Worm (Caenorhabditis elegans) whole organism, dauer: ENCODE data around the gene D1014.7.

Source experiments
- unc-62 ChIP-seq: sonication (generic microtip); optimal IDR thresholded peaks from 2 replicates; lab custom pipeline; 2017; ENCODE audit warnings: missing biosample characterization, missing genetic modification reagents, missing genetic modification characterization

The D1014.7 gene

DNA sequence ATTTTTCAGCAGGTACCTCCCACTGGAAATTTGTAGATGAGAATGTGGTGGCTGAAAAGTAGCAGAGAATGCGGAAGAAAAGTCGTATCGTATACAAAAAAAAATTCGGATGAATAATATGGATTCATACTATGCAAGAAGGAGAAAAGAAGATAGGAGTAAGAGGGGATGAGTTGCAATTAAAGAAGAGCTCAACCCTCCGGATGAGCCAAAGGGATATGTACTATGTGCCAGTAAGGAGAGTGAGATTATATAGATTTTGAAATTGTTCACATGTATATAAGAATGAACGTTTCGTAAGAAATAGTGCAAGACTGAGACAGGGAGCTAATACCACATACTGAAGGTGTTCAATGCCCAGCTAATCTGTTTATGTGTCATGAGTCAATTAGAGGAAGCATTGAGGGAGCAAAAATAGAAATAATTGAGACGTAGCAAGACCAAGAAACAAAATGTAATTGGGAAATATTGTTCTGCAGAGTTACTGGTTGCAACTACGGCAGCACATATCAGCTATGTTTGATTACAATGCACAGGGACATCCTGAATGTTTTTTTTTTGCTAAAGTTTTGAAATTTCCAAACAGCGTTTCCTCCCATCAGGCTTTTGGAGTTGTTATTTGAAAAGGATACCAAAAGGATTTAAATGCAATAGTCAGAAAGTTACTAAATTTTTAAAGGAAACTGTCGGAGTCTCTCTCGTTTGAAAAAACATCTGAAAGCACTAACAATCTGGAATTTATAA is 50.3 kb downstream of the D1014.7 start, which contains the start of gene F20D6.8:
Gene F20D6.8 (minus strand): TSS at position 51 of the 744 bp plus-strand sequence.
- no peak for TF ChIP-seq unc-62

DNA sequence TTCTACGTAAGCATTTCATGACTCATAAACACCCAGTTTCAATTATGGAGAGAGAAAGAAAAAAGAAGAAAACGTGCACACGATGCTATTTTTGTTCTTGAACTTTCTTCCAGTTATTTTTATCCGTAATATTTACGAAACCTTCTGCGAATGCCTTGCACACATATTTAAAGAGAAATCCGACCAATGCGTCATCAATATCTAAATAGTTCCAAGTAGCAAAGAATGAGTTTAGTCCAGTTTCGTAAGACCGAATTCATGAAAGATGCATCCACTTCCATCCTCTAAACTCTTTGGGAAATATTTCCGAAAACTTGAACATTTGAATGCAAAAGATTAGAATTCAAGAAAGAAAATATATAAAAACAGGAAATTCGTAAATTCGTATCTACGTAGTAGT is 51.1 kb downstream of the D1014.7 start:
- TF ChIP-seq unc-62, result no peak
